Worm (Caenorhabditis elegans): ENCODE results near the gene Y97E10B.1.
A peak's percentile ranks its signal among the peaks of the same experiment; 100 is the strongest.

Gene Y97E10B.1

ce11 chrV:7969107-7969506, 25.4 kb downstream of the Y97E10B.1 start, which contains the start of gene che-7:
Gene che-7, minus strand, starts transcription at chrV:7969207.
- TF ChIP-seq F55B11.4 (tag; optimal IDR thresholded peaks at IDR 0.05; ENCODE audit: borderline replicate concordance, insufficient read depth) (no peak), B0019.2 (GFP tag; conservative IDR thresholded peaks at IDR 0.05) (no peak)

ce11 chrV:7970519-7970918, 26.9 kb downstream of the Y97E10B.1 start:
- TF ChIP-seq aptf-2 (GFP tag; conservative IDR thresholded peaks at IDR 0.05) (no peak), dpff-1 (tag; optimal IDR thresholded peaks at IDR 0.05) (no peak), madf-8 (GFP tag; conservative IDR thresholded peaks at IDR 0.05) (no peak)

ce11 chrV:7971376-7971775, 27.7 kb downstream of the Y97E10B.1 start:
- TF ChIP-seq atf-7 (tag; optimal IDR thresholded peaks at IDR 0.05), result no peak
- TF ChIP-seq lin-26 (GFP tag; IDR thresholded peaks at IDR 0.05), result no peak
- TF ChIP-seq repo-1 (tag; optimal IDR thresholded peaks at IDR 0.05), result no peak
- no peak for TF ChIP-seq madf-8 (GFP tag; conservative IDR thresholded peaks at IDR 0.05)
- TF ChIP-seq aptf-3 (GFP tag; IDR thresholded peaks at IDR 0.05), result no peak
- TF ChIP-seq die-1 (tag; optimal IDR thresholded peaks at IDR 0.05), result no peak
- no peak for TF ChIP-seq snpc-1.1 (tag; optimal IDR thresholded peaks at IDR 0.05; ENCODE audit: insufficient read depth)
- TF ChIP-seq ztf-25 (GFP tag; IDR thresholded peaks at IDR 0.05), result no peak
- no peak for TF ChIP-seq rec-8 (tag; optimal IDR thresholded peaks at IDR 0.05)

ce11 chrV:7977701-7978461, 34.2 kb downstream of the Y97E10B.1 start, which contains the start of gene let-413:
Gene let-413, minus strand, starts transcription at chrV:7977776.
- TF ChIP-seq T26A5.8 (tag; optimal IDR thresholded peaks at IDR 0.05), result no peak
- TF ChIP-seq zfh-2 (GFP tag; conservative IDR thresholded peaks at IDR 0.05), result peak; percentile 15
- no peak for TF ChIP-seq attf-5 (GFP tag; optimal IDR thresholded peaks at IDR 0.05)
- no peak for TF ChIP-seq ceh-58 (GFP tag; IDR thresholded peaks at IDR 0.05)
- no peak for TF ChIP-seq ceh-40 (GFP tag; IDR thresholded peaks at IDR 0.05)
- TF ChIP-seq F49E8.2 (tag; optimal IDR thresholded peaks at IDR 0.05; ENCODE audit: insufficient read depth), result no peak
- no peak for TF ChIP-seq madf-6 (GFP tag; IDR thresholded peaks at IDR 0.05)
- no peak for TF ChIP-seq F22D6.2 (tag; optimal IDR thresholded peaks at IDR 0.05)
- TF ChIP-seq pbrm-1 (GFP tag; IDR thresholded peaks at IDR 0.05), result no peak
- no peak for TF ChIP-seq ztf-25 (GFP tag; IDR thresholded peaks at IDR 0.05)
- TF ChIP-seq cebp-2 (GFP tag; IDR thresholded peaks at IDR 0.05), result no peak
- peak; percentile 70 for TF ChIP-seq nhr-80 (tag; optimal IDR thresholded peaks at IDR 0.05)
- no peak for TF ChIP-seq nhr-120 (GFP tag; IDR thresholded peaks at IDR 0.05)
- no peak for TF ChIP-seq sdz-38 (tag; optimal IDR thresholded peaks at IDR 0.05)
- TF ChIP-seq him-1 (tag; optimal IDR thresholded peaks at IDR 0.05), result no peak
- TF ChIP-seq lag-1 (GFP tag; IDR thresholded peaks at IDR 0.05), result no peak
- no peak for TF ChIP-seq bed-2 (GFP tag; IDR thresholded peaks at IDR 0.05)

- TF ChIP-seq Y53G8AR.9 (GFP tag; conservative IDR thresholded peaks at IDR 0.05) (no peak), lin-35 (GFP tag; optimal IDR thresholded peaks at IDR 0.05) (no peak), nhr-179 (tag; optimal IDR thresholded peaks at IDR 0.05) (no peak), D2030.7 (GFP tag; IDR thresholded peaks at IDR 0.05) (no peak), lag-1 (GFP tag; IDR thresholded peaks at IDR 0.05) (no peak), Y79H2A.3 (GFP tag; conservative IDR thresholded peaks at IDR 0.05) (no peak), C06A6.2 (GFP tag; conservative IDR thresholded peaks at IDR 0.05) (no peak), fkh-3 (tag; optimal IDR thresholded peaks at IDR 0.05) (no peak), Y53F4B.3 (GFP tag; IDR thresholded peaks at IDR 0.05) (no peak), egl-18 (GFP tag; IDR thresholded peaks at IDR 0.05) (no peak), xnd-1 (tag; optimal IDR thresholded peaks at IDR 0.05) (no peak), hmg-20 (GFP tag; IDR thresholded peaks at IDR 0.05) (no peak), B0019.2 (GFP tag; conservative IDR thresholded peaks at IDR 0.05) (no peak), hmg-1.2 (GFP tag; IDR thresholded peaks at IDR 0.05) (peak; percentile 44; the same call in 1 of the 2 replicates), hlh-12 (tag; optimal IDR thresholded peaks at IDR 0.05) (no peak), ccch-3 (GFP tag; optimal IDR thresholded peaks at IDR 0.05) (no peak)
Measured at ce11 chrV:7978798-7979197, 35.1 kb downstream of the Y97E10B.1 start.

Measured in whole organism, young adult.